Worm (Caenorhabditis elegans) whole organism, L2 larva: ENCODE measurements around the gene T19H12.2.

Experiments
- C34F6.9 ChIP-seq: fragments of 150-350 bp; optimal IDR thresholded peaks from 2 replicates; lab custom pipeline; 2014; ENCODE audit warnings: missing biosample characterization, missing genetic modification characterization
- gmeb-1 ChIP-seq: fragments of 150-350 bp; optimal IDR thresholded peaks from 2 replicates; lab custom pipeline; 2014; ENCODE audit warnings: missing biosample characterization, missing genetic modification characterization
- lin-39 ChIP-seq: fragments of 150-350 bp; optimal IDR thresholded peaks from 2 replicates; lab custom pipeline; 2014; ENCODE audit warnings: missing biosample characterization, missing genetic modification reagents, missing genetic modification characterization
- lsy-2 ChIP-seq, 2 experiments: fragments of 150-350 bp in 1 of 2; sonication (generic microtip) in 1 of 2; optimal IDR thresholded peaks; 2 replicates each; lab custom pipeline; 2014 to 2017; ENCODE audit warnings: missing biosample characterization in 2 of 2, missing genetic modification characterization in 2 of 2
- nhr-12 ChIP-seq: fragments of 150-350 bp; optimal IDR thresholded peaks from 2 replicates; lab custom pipeline; 2014; ENCODE audit warnings: missing biosample characterization, missing genetic modification characterization
- skn-1 ChIP-seq: sonication (generic microtip); optimal IDR thresholded peaks from 2 replicates; lab custom pipeline; 2017; ENCODE audit warnings: missing biosample characterization, missing genetic modification characterization
- snpc-4 ChIP-seq: fragments of 150-350 bp; optimal IDR thresholded peaks from 2 replicates; lab custom pipeline; 2014; ENCODE audit warnings: missing biosample characterization, missing genetic modification characterization
- unc-39 ChIP-seq: fragments of 150-350 bp; optimal IDR thresholded peaks from 2 replicates; lab custom pipeline; 2014; ENCODE audit warnings: missing biosample characterization, missing genetic modification characterization
- unc-62 ChIP-seq: fragments of 150-350 bp; optimal IDR thresholded peaks from 2 replicates; lab custom pipeline; 2014; ENCODE audit warnings: missing biosample characterization, missing genetic modification reagents, missing genetic modification characterization

ce11 chrV:4895744-4896143 lies 5.5 kb downstream of the T19H12.2 start, which contains the start of gene ugt-9:
- TF ChIP-seq snpc-4 (no peak), nhr-12 (tag; lab: Kevin White, UChicago) (no peak), unc-62 (no peak), lsy-2 (tag; optimal IDR thresholded peaks at IDR 0.05; lab: Kevin White, UChicago) (no peak), unc-39 (tag; lab: Kevin White, UChicago) (no peak), gmeb-1 (tag; lab: Kevin White, UChicago) (no peak), C34F6.9 (no peak), skn-1 (tag; lab: Kevin White, UChicago) (no peak), lin-39 (no peak)
